Worm (Caenorhabditis elegans): ENCODE data around the gene F59E12.17.

DNA sequence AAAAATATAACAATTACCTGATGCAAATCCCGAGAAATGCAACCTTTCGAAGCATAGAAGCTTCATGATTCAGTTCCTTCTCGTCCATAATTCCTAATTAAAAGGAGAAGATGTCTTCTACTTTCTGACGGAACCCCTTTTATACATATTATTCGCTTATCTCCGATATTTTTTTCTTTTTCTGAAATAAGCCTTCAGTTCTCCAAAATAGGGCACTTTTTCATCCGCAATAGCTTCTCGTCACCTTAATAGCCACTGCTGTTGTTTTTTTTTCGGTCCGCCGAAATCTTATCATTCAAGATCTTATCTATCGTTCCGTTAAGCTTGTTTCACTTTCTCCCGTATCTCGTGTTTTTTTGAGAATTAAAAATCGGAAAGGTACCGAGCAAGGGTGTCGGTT, 3.1 kb upstream of the F59E12.17 start, which contains the start of gene bli-2:
- no peak for TF ChIP-seq aly-2 (tag; optimal IDR thresholded peaks at IDR 0.05)
- TF ChIP-seq skn-1 (tag; optimal IDR thresholded peaks at IDR 0.05): no peak

Data from whole organism, L2 larva.